Worm (Caenorhabditis elegans): Measurements from ENCODE around the gene mdmh-35.

DNA sequence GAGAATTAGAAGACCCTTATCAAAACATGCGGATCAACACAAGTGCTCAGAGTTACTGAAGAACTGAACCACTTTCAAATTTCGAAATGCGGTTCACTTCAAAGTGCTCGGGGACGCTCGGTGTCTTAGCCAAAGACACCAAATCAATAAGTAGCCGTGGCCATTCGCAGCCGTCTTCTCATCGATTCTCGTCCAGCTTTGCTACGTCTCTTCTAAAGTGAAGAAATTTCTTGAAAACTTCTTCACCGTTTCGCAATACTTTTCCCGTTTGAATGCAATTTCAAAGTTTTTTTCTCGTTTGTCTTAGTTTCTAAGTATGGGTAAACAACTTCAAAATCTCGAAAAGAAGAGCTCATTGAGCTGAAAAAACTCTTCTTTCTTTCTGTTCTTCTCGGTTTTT is 29.4 kb upstream of the mdmh-35 start:
- TF ChIP-seq W03F9.2 (tag; optimal IDR thresholded peaks at IDR 0.05) = no peak
- peak; percentile 16 for TF ChIP-seq him-1 (tag; optimal IDR thresholded peaks at IDR 0.05)
